Worm (Caenorhabditis elegans): Measurements from ENCODE around the gene C02F5.12.

Gene C02F5.12

DNA sequence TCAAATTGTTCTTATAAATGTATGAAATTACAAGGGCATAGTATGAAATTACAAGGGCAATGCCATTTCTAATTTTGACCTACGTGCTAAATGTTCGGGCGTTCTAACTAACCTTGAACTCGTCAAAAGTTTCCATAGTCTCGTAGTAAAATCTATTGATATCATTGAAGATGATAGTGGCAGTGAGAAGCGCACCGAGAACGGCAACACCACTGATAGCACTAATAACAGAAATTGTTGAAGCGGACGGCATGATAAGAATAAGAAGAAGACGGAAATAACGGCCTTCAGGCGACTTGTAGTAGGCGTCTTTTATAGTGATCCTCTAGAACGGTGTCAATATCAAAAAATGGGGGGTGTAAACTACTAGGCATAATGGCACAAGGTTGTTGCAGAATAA lies 20.5 kb upstream of the C02F5.12 start, which contains the start of gene col-91:
col-91 (minus strand) TSS at position 288 of the 400 bp plus-strand sequence.
- TF ChIP-seq scrt-1 (GFP tag; IDR thresholded peaks at IDR 0.05) (no peak), F13C5.2 (tag; optimal IDR thresholded peaks at IDR 0.05) (no peak), ama-1 (optimal IDR thresholded peaks at IDR 0.05) (no peak), tra-4 (tag; optimal IDR thresholded peaks at IDR 0.05) (no peak), sea-1 (GFP tag; conservative IDR thresholded peaks at IDR 0.05) (no peak), ceh-36 (tag; optimal IDR thresholded peaks at IDR 0.05) (no peak), ets-7 (tag; optimal IDR thresholded peaks at IDR 0.05) (no peak), hnd-1 (tag; optimal IDR thresholded peaks at IDR 0.05) (no peak), aly-1 (tag; optimal IDR thresholded peaks at IDR 0.05) (no peak), tbx-11 (GFP tag; IDR thresholded peaks at IDR 0.05) (no peak), B0310.2 (tag; optimal IDR thresholded peaks at IDR 0.05) (no peak), hmg-4 (GFP tag; optimal IDR thresholded peaks at IDR 0.05) (no peak), pes-1 (GFP tag; IDR thresholded peaks at IDR 0.05) (no peak), flt-1 (GFP tag; IDR thresholded peaks at IDR 0.05) (no peak), hmbx-1 (tag; optimal IDR thresholded peaks at IDR 0.05) (no peak), tbx-37 (GFP tag; conservative IDR thresholded peaks at IDR 0.05) (no peak), ceh-13 (GFP tag; optimal IDR thresholded peaks at IDR 0.05) (no peak)

ce11 chrIII:8262599-8262998 lies 19.8 kb upstream of the C02F5.12 start:
- no peak for TF ChIP-seq ceh-36 (tag; optimal IDR thresholded peaks at IDR 0.05)
- no peak for TF ChIP-seq B0310.2 (tag; optimal IDR thresholded peaks at IDR 0.05)
- TF ChIP-seq scrt-1 (GFP tag; IDR thresholded peaks at IDR 0.05) = no peak
- no peak for TF ChIP-seq flt-1 (GFP tag; IDR thresholded peaks at IDR 0.05)
- no peak for TF ChIP-seq ceh-13 (GFP tag; optimal IDR thresholded peaks at IDR 0.05)
- TF ChIP-seq sea-1 (GFP tag; conservative IDR thresholded peaks at IDR 0.05) = no peak
- no peak for TF ChIP-seq F13C5.2 (tag; optimal IDR thresholded peaks at IDR 0.05)
- no peak for TF ChIP-seq hmbx-1 (tag; optimal IDR thresholded peaks at IDR 0.05)
- no peak for TF ChIP-seq hmg-4 (GFP tag; optimal IDR thresholded peaks at IDR 0.05)
- TF ChIP-seq pes-1 (GFP tag; IDR thresholded peaks at IDR 0.05) = no peak
- no peak for TF ChIP-seq hnd-1 (tag; optimal IDR thresholded peaks at IDR 0.05)

ce11 chrIII:8258045-8258444 lies 15.2 kb upstream of the C02F5.12 start, which contains the start of gene ncr-2:
Gene ncr-2, plus strand, starts transcription at chrIII:8258345.
- TF ChIP-seq tbx-11 (GFP tag; IDR thresholded peaks at IDR 0.05) = no peak
- TF ChIP-seq aly-1 (tag; optimal IDR thresholded peaks at IDR 0.05) = no peak
- no peak for TF ChIP-seq hnd-1 (tag; optimal IDR thresholded peaks at IDR 0.05)
- no peak for TF ChIP-seq flt-1 (GFP tag; IDR thresholded peaks at IDR 0.05)
- TF ChIP-seq F13C5.2 (tag; optimal IDR thresholded peaks at IDR 0.05) = no peak
- no peak for TF ChIP-seq tbx-37 (GFP tag; conservative IDR thresholded peaks at IDR 0.05)
- no peak for TF ChIP-seq hmg-4 (GFP tag; optimal IDR thresholded peaks at IDR 0.05)
- TF ChIP-seq B0310.2 (tag; optimal IDR thresholded peaks at IDR 0.05) = no peak
- no peak for TF ChIP-seq pes-1 (GFP tag; IDR thresholded peaks at IDR 0.05)
- no peak for TF ChIP-seq ceh-13 (GFP tag; optimal IDR thresholded peaks at IDR 0.05)
- no peak for TF ChIP-seq hmbx-1 (tag; optimal IDR thresholded peaks at IDR 0.05)
- TF ChIP-seq tra-4 (tag; optimal IDR thresholded peaks at IDR 0.05) = no peak
- no peak for TF ChIP-seq scrt-1 (GFP tag; IDR thresholded peaks at IDR 0.05)
- TF ChIP-seq ama-1 (optimal IDR thresholded peaks at IDR 0.05) = no peak
- TF ChIP-seq ceh-36 (tag; optimal IDR thresholded peaks at IDR 0.05) = no peak
- no peak for TF ChIP-seq sea-1 (GFP tag; conservative IDR thresholded peaks at IDR 0.05)

ce11 chrIII:8254938-8255337 lies 12.1 kb upstream of the C02F5.12 start, which contains the start of gene F09G8.5:
Gene F09G8.5, plus strand, starts transcription at chrIII:8254975.
- TF ChIP-seq B0310.2 (tag; optimal IDR thresholded peaks at IDR 0.05) (no peak), aly-1 (tag; optimal IDR thresholded peaks at IDR 0.05) (no peak), flt-1 (GFP tag; IDR thresholded peaks at IDR 0.05) (no peak), pes-1 (GFP tag; IDR thresholded peaks at IDR 0.05) (no peak), hmbx-1 (tag; optimal IDR thresholded peaks at IDR 0.05) (no peak)

DNA sequence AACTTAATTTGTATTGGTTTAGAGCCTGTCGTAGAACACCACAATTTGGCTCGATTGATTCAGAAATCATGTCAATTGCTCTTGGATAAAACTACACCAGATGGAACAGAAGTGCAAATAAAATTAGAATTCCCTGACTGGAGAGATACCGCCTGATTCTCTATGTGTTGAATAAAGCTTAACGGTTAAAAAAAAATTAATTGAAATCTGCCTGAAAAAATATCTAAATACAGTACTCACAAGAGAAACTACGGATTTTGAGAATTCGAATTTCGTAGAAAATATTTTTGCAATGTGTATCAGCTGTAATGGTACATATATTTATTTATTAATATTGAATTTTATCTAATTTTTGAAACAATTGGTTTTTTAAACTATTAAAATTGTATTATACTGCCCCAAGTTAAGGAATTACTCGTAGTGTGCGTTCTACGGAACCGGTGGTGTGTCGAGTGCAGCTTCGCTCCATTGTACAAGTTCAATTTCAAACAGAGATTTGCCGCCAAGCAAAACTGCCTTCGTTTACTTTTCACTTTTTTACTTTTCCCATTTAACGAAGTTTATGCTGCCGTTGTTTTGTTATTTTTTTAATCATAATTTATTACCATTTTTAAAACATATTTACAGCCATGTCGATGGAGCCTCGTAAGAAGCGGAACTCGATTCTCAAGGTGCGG lies 7.3 kb upstream of the C02F5.12 start, which contains the start of gene knl-1:
knl-1 (plus strand) TSS at position 626 of the 677 bp plus-strand sequence.
- TF ChIP-seq hmg-4 (GFP tag; optimal IDR thresholded peaks at IDR 0.05) (peak; percentile 54), hmbx-1 (tag; optimal IDR thresholded peaks at IDR 0.05) (no peak), F13C5.2 (tag; optimal IDR thresholded peaks at IDR 0.05) (peak; percentile 51)

DNA sequence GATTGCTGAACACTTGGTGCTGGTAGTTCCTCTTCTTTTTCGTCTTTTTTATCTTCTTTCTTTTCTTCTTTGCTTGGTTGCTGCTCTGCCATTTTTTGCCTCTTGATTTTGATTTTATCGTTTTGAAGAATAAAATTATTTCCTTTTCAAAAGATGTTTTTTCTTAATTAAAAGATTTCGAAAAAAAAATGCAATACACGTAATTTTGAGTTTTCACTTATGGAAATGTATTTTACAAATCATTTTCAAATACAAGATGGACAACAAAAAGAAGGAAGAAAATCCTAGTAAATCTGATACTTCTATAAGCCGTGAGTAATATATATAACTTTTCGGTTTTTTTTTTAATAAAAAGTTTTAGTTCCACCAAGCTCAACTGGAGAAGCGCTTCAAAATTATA lies 6.6 kb upstream of the C02F5.12 start, which contains the start of the genes C02F5.10 and C02F5.2:
C02F5.10 (minus strand) TSS at position 101 of the 400 bp plus-strand sequence.
C02F5.2 (plus strand) TSS at position 239 of the 400 bp plus-strand sequence.
- TF ChIP-seq ets-7 (tag; optimal IDR thresholded peaks at IDR 0.05) = no peak
- TF ChIP-seq hnd-1 (tag; optimal IDR thresholded peaks at IDR 0.05) = no peak
- TF ChIP-seq ceh-36 (tag; optimal IDR thresholded peaks at IDR 0.05) = no peak
- TF ChIP-seq B0310.2 (tag; optimal IDR thresholded peaks at IDR 0.05) = no peak

- TF ChIP-seq aly-1 (tag; optimal IDR thresholded peaks at IDR 0.05) = no peak
- TF ChIP-seq flt-1 (GFP tag; IDR thresholded peaks at IDR 0.05) = no peak
- TF ChIP-seq tbx-11 (GFP tag; IDR thresholded peaks at IDR 0.05) = no peak
- TF ChIP-seq ets-7 (tag; optimal IDR thresholded peaks at IDR 0.05) = no peak
- no peak for TF ChIP-seq B0310.2 (tag; optimal IDR thresholded peaks at IDR 0.05)
- TF ChIP-seq hmbx-1 (tag; optimal IDR thresholded peaks at IDR 0.05) = no peak
- no peak for TF ChIP-seq tbx-37 (GFP tag; conservative IDR thresholded peaks at IDR 0.05)
- no peak for TF ChIP-seq hnd-1 (tag; optimal IDR thresholded peaks at IDR 0.05)
- no peak for TF ChIP-seq tra-4 (tag; optimal IDR thresholded peaks at IDR 0.05)
- no peak for TF ChIP-seq ama-1 (optimal IDR thresholded peaks at IDR 0.05)
- no peak for TF ChIP-seq hmg-4 (GFP tag; optimal IDR thresholded peaks at IDR 0.05)
Observed at ce11 chrIII:8247051-8247450, 4.2 kb upstream of the C02F5.12 start, which contains the start of gene C02F5.13. Gene C02F5.13, plus strand, starts transcription at chrIII:8247351.

DNA sequence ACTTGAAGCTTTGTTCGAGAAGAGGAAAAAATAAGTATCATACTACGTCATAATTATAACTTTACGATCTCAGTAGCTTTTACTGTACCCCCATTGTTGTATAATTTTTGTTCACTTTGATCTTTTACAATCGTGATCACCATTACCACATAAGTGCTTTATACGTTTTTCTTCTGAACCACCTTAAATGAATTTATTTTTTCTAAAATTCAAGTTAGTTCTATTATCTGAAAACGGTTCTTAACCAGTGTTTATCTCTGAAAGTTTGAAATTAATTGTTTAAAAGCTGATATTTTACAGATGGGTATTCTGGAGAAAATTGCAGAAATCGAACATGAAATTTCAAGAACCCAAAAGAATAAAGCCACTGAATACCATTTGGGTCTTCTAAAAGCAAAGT lies 2.8 kb upstream of the C02F5.12 start, which contains the start of gene C02F5.3:
C02F5.3 (plus strand) TSS at position 301 of the 400 bp plus-strand sequence.
- TF ChIP-seq hmg-4 (GFP tag; optimal IDR thresholded peaks at IDR 0.05) = no peak
- no peak for TF ChIP-seq pes-1 (GFP tag; IDR thresholded peaks at IDR 0.05)
- no peak for TF ChIP-seq sea-1 (GFP tag; conservative IDR thresholded peaks at IDR 0.05)
- no peak for TF ChIP-seq hmbx-1 (tag; optimal IDR thresholded peaks at IDR 0.05)
- TF ChIP-seq ets-7 (tag; optimal IDR thresholded peaks at IDR 0.05) = no peak
- no peak for TF ChIP-seq B0310.2 (tag; optimal IDR thresholded peaks at IDR 0.05)
